Worm (Caenorhabditis elegans) whole organism, mixed stage, embryonic: ENCODE results near the gene F26F2.5.

Experiments used
- M03D4.4 ChIP-seq: sonication (generic microtip); optimal IDR thresholded peaks from 2 replicates; lab custom pipeline; 2017; ENCODE audit warnings: mild to moderate bottlenecking, missing genetic modification characterization, missing compliant biosample characterization
- ces-1 ChIP-seq: fragments of 150-350 bp; optimal IDR thresholded peaks from 2 replicates; lab custom pipeline; 2014; ENCODE audit warnings: missing biosample characterization, missing genetic modification reagents, missing genetic modification characterization
- elt-3 ChIP-seq: fragments of 150-350 bp; optimal IDR thresholded peaks from 2 replicates; lab custom pipeline; 2014; ENCODE audit warnings: missing biosample characterization, missing genetic modification characterization
- lin-13 ChIP-seq: fragments of 150-350 bp; optimal IDR thresholded peaks from 2 replicates; lab custom pipeline; 2014; ENCODE audit warnings: missing biosample characterization, missing genetic modification characterization
- lsy-2 ChIP-seq: fragments of 150-350 bp; optimal IDR thresholded peaks from 2 replicates; lab custom pipeline; 2014; ENCODE audit warnings: missing biosample characterization, missing genetic modification characterization
- mab-5 ChIP-seq: fragments of 150-350 bp; optimal IDR thresholded peaks from 2 replicates; lab custom pipeline; 2014; ENCODE audit warnings: missing biosample characterization, missing genetic modification characterization
- mep-1 ChIP-seq: fragments of 150-350 bp; optimal IDR thresholded peaks from 2 replicates; lab custom pipeline; 2017; ENCODE audit warnings: missing biosample characterization, missing genetic modification reagents, missing genetic modification characterization, inconsistent platforms
- mls-2 ChIP-seq: sonication (generic microtip); optimal IDR thresholded peaks from 2 replicates; lab custom pipeline; 2016; ENCODE audit warnings: mild to moderate bottlenecking, missing genetic modification characterization, moderate library complexity, missing compliant biosample characterization
- nhr-237 ChIP-seq: fragments of 150-350 bp; optimal IDR thresholded peaks from 2 replicates; lab custom pipeline; 2014; ENCODE audit warnings: missing biosample characterization, missing genetic modification characterization
- nhr-28 ChIP-seq: fragments of 150-350 bp; optimal IDR thresholded peaks from 2 replicates; lab custom pipeline; 2014; ENCODE audit warnings: missing biosample characterization, missing genetic modification characterization
- nhr-76 ChIP-seq: sonication (generic microtip); optimal IDR thresholded peaks from 2 replicates; lab custom pipeline; 2017; ENCODE audit warnings: missing biosample characterization, missing genetic modification characterization
- snpc-4 ChIP-seq: fragments of 150-350 bp; optimal IDR thresholded peaks from 2 replicates; lab custom pipeline; 2014; ENCODE audit warnings: missing biosample characterization, missing genetic modification characterization
- tbx-8 ChIP-seq: fragments of 200-800 bp; sonication (Bioruptor generic); optimal IDR thresholded peaks from 2 replicates; lab custom pipeline; 2018; ENCODE audit warnings: mild to moderate bottlenecking, missing genetic modification characterization, moderate library complexity, missing compliant biosample characterization
- ztf-11 ChIP-seq: fragments of 150-350 bp; optimal IDR thresholded peaks from 2 replicates; lab custom pipeline; 2014; ENCODE audit warnings: missing biosample characterization, missing genetic modification characterization

DNA sequence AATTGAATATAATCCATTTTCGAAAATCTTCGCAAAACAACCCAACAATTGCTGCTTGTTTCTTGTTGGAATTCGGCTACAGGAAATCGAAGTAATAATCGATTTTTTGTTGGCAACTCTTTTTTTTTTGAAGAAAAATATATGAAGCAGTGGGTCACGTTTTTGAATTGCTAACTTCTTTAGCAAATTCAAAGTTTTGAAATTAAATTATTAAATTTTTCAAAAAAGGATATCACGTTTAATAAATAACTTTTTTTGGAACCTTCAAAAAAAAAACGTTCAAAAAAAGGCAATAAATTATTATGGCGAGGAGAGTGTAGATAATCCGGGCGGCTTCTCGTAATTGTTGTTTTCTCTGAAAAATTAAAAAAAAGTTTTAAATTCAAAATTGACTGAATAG lies 37.3 kb upstream of the F26F2.5 start, which contains the start of gene Y38H6C.15:
- TF ChIP-seq snpc-4 (tag; lab: Kevin White, UChicago): no peak
- no peak for TF ChIP-seq nhr-28 (tag; lab: Kevin White, UChicago)
- no peak for TF ChIP-seq elt-3
- TF ChIP-seq mep-1 (tag; lab: Kevin White, UChicago): no peak
- TF ChIP-seq M03D4.4 (tag; lab: Kevin White, UChicago): no peak
- no peak for TF ChIP-seq ces-1 (GFP tag; lab: Kevin White, UChicago)
- TF ChIP-seq lsy-2 (tag; lab: Kevin White, UChicago): no peak
- TF ChIP-seq nhr-76: no peak
- no peak for TF ChIP-seq ztf-11 (tag; lab: Kevin White, UChicago)
- TF ChIP-seq mab-5 (tag; lab: Kevin White, UChicago): no peak
- TF ChIP-seq lin-13 (tag; lab: Kevin White, UChicago): no peak
- TF ChIP-seq mls-2 (tag; lab: Kevin White, UChicago): no peak
- no peak for TF ChIP-seq nhr-237 (tag; lab: Kevin White, UChicago)
- TF ChIP-seq tbx-8 (GFP tag; lab: Kevin White, UChicago): no peak
